Fruit fly (Drosophila melanogaster): ENCODE data around the gene CG4995.

- TF ChIP-seq CG33017 (tag; optimal IDR thresholded peaks at IDR 0.05) (peak; percentile 62), toe (GFP tag; optimal IDR thresholded peaks at IDR 0.05) (no peak), pad (GFP tag; optimal IDR thresholded peaks at IDR 0.05) (no peak), CG5204 (GFP tag; optimal IDR thresholded peaks at IDR 0.05) (no peak), bab1 (GFP tag; optimal IDR thresholded peaks at IDR 0.05) (peak; percentile 68), Hr96 (GFP tag; optimal IDR thresholded peaks at IDR 0.05) (no peak), CG12768 (GFP tag; optimal IDR thresholded peaks at IDR 0.05) (peak; percentile 30), CG14711 (tag; optimal IDR thresholded peaks at IDR 0.05) (peak; percentile 58), tj (GFP tag; optimal IDR thresholded peaks at IDR 0.05) (peak; percentile 1), Crg-1 (GFP tag; optimal IDR thresholded peaks at IDR 0.05) (no peak), CG11617 (GFP tag; optimal IDR thresholded peaks at IDR 0.05) (peak; percentile 53), cnc (optimal IDR thresholded peaks at IDR 0.05) (no peak), ovo (GFP tag; optimal IDR thresholded peaks at IDR 0.05) (no peak)
Measured at dm6 chr2L:10292066-10292560, 30.2 kb upstream of the CG4995 start, which contains the start of gene Ufd4.
